Worm (Caenorhabditis elegans) whole organism, L4 larva: ENCODE measurements around the gene F28C6.9.

ENCODE experiments used
- F10B5.3 ChIP-seq: sonication (generic microtip); optimal IDR thresholded peaks from 2 replicates; lab custom pipeline; 2016; ENCODE audit warnings: mild to moderate bottlenecking, missing genetic modification characterization, missing compliant biosample characterization
- F26F4.8 ChIP-seq: fragments of 200-800 bp; sonication (Bioruptor generic); conservative IDR thresholded peaks from 2 replicates; pipeline ENCODE4 v1.3.6; 2022; ENCODE audit warnings: missing genetic modification characterization, missing compliant biosample characterization
- F44E2.7 ChIP-seq: fragments of 200-800 bp; sonication (Bioruptor generic); IDR thresholded peaks from 2 replicates; pipeline ENCODE4 v2.1.2; 2022; ENCODE audit warnings: missing genetic modification characterization, missing compliant biosample characterization
- F49E8.2 ChIP-seq: sonication (generic microtip); optimal IDR thresholded peaks from 2 replicates; lab custom pipeline; 2016; ENCODE audit warnings: missing compliant biosample characterization, mild to moderate bottlenecking, missing genetic modification characterization, borderline replicate concordance
- T26A8.4 ChIP-seq: fragments of 200-800 bp; sonication (Bioruptor generic); IDR thresholded peaks from 2 replicates; pipeline ENCODE4 v1.3.6; 2022; ENCODE audit warnings: missing genetic modification characterization, missing compliant biosample characterization
- Y48G9A.11 ChIP-seq: fragments of 200-800 bp; sonication (Bioruptor generic); IDR thresholded peaks from 2 replicates; pipeline ENCODE4 v1.3.6; 2022; ENCODE audit warnings: missing genetic modification reagents, missing genetic modification characterization, missing compliant biosample characterization
- Y5F2A.4 ChIP-seq: fragments of 200-800 bp; sonication (Bioruptor generic); optimal IDR thresholded peaks from 2 replicates; lab custom pipeline; 2018; ENCODE audit warnings: mild to moderate bottlenecking, missing genetic modification characterization, missing compliant biosample characterization
- Y75B8A.6 ChIP-seq: fragments of 200-800 bp; sonication (Bioruptor generic); IDR thresholded peaks from 2 replicates; pipeline ENCODE4 v1.3.6; 2022; ENCODE audit warnings: missing genetic modification reagents, missing genetic modification characterization, missing compliant biosample characterization
- ZK546.5 ChIP-seq, 2 experiments: sonication (generic microtip); optimal IDR thresholded peaks; 2 replicates each; lab custom pipeline; 2017; ENCODE audit warnings: missing biosample characterization in 2 of 2, missing genetic modification characterization in 2 of 2
- aly-2 ChIP-seq: sonication (generic microtip); optimal IDR thresholded peaks from 2 replicates; lab custom pipeline; 2018; ENCODE audit warnings: missing biosample characterization, missing genetic modification characterization
- attf-4 ChIP-seq: sonication (generic microtip); optimal IDR thresholded peaks from 3 replicates; lab custom pipeline; 2017; ENCODE audit warnings: missing biosample characterization, missing genetic modification characterization
- ceh-20 ChIP-seq: fragments of 200-800 bp; sonication (Bioruptor generic); IDR thresholded peaks from 2 replicates; pipeline ENCODE4 v1.3.6; 2022; ENCODE audit warnings: missing genetic modification reagents, missing genetic modification characterization, missing compliant biosample characterization
- ceh-44 ChIP-seq: fragments of 200-800 bp; sonication (Bioruptor generic); IDR thresholded peaks from 2 replicates; pipeline ENCODE4 v1.3.6; 2022; ENCODE audit warnings: missing genetic modification reagents, missing genetic modification characterization, missing compliant biosample characterization
- ceh-82 ChIP-seq: sonication (generic microtip); optimal IDR thresholded peaks from 2 replicates; lab custom pipeline; 2017; ENCODE audit warnings: missing biosample characterization, missing genetic modification characterization
- ces-1 ChIP-seq: fragments of 150-350 bp; sonication (generic microtip); optimal IDR thresholded peaks from 4 replicates; lab custom pipeline; 2014; ENCODE audit warnings: missing biosample characterization, missing genetic modification reagents, missing genetic modification characterization
- daf-12 ChIP-seq: fragments of 150-350 bp; optimal IDR thresholded peaks from 2 replicates; lab custom pipeline; 2014; ENCODE audit warnings: missing biosample characterization, missing genetic modification reagents, missing genetic modification characterization
- daf-16 ChIP-seq, 3 experiments: sonication (generic microtip); optimal IDR thresholded peaks; 2 replicates each; lab custom pipeline; 2016 to 2017; ENCODE audit warnings: missing genetic modification characterization in 3 of 3, missing genetic modification reagents in 3 of 3, mild to moderate bottlenecking in 2 of 3, missing compliant biosample characterization in 2 of 3, missing biosample characterization in 1 of 3, moderate library complexity in 1 of 3
- daf-19 ChIP-seq: fragments of 200-800 bp; sonication (Bioruptor generic); conservative IDR thresholded peaks from 2 replicates; pipeline ENCODE4 v1.3.6; 2022; ENCODE audit warnings: missing genetic modification characterization, missing compliant biosample characterization
- dpl-1 ChIP-seq: fragments of 150-350 bp; optimal IDR thresholded peaks from 2 replicates; lab custom pipeline; 2014; ENCODE audit warnings: missing biosample characterization, missing genetic modification reagents, missing genetic modification characterization
- egl-43 ChIP-seq: fragments of 200-800 bp; sonication (Bioruptor generic); IDR thresholded peaks from 2 replicates; pipeline ENCODE4 v1.3.6; 2022; ENCODE audit warnings: missing genetic modification reagents, missing genetic modification characterization, missing compliant biosample characterization
- fkh-10 ChIP-seq: fragments of 150-350 bp; optimal IDR thresholded peaks from 2 replicates; lab custom pipeline; 2014; ENCODE audit warnings: missing biosample characterization, missing genetic modification reagents, missing genetic modification characterization
- gei-8 ChIP-seq: fragments of 200-800 bp; sonication (Bioruptor generic); optimal IDR thresholded peaks from 2 replicates; lab custom pipeline; 2018; ENCODE audit warnings: mild to moderate bottlenecking, missing genetic modification characterization, missing compliant biosample characterization
- hmg-1.1 ChIP-seq: fragments of 200-800 bp; sonication (Bioruptor generic); IDR thresholded peaks from 2 replicates; pipeline ENCODE4 v1.3.6; 2022; ENCODE audit warnings: missing genetic modification reagents, missing genetic modification characterization, missing compliant biosample characterization
- jun-1 ChIP-seq: fragments of 150-350 bp; optimal IDR thresholded peaks from 2 replicates; lab custom pipeline; 2014; ENCODE audit warnings: missing biosample characterization, missing genetic modification reagents, missing genetic modification characterization
- lim-7 ChIP-seq: fragments of 200-800 bp; sonication (Bioruptor generic); IDR thresholded peaks from 2 replicates; pipeline ENCODE4 v1.3.6; 2022; ENCODE audit warnings: missing genetic modification characterization, missing compliant biosample characterization
- lin-13 ChIP-seq: fragments of 150-350 bp; optimal IDR thresholded peaks from 2 replicates; lab custom pipeline; 2014; ENCODE audit warnings: missing biosample characterization, missing genetic modification reagents, missing genetic modification characterization
- lin-29 ChIP-seq: fragments of 200-800 bp; sonication (Bioruptor generic); IDR thresholded peaks from 2 replicates; pipeline ENCODE4 v1.3.6; 2022; ENCODE audit warnings: missing genetic modification reagents, missing genetic modification characterization, missing compliant biosample characterization
- lir-3 ChIP-seq: sonication (generic microtip); optimal IDR thresholded peaks from 2 replicates; lab custom pipeline; 2016; ENCODE audit warnings: mild to moderate bottlenecking, missing genetic modification characterization, missing compliant biosample characterization
- lsy-2 ChIP-seq, 2 experiments: fragments of 150-350 bp in 1 of 2; sonication (generic microtip) in 1 of 2; optimal IDR thresholded peaks; 2 replicates each; lab custom pipeline; 2014 to 2017; ENCODE audit warnings: missing biosample characterization in 2 of 2, missing genetic modification characterization in 2 of 2
- mdl-1 ChIP-seq, 2 experiments: fragments of 150-350 bp in 1 of 2; sonication (generic microtip) in 1 of 2; optimal IDR thresholded peaks; 2 replicates each; lab custom pipeline; 2014 to 2017; ENCODE audit warnings: missing biosample characterization in 2 of 2, missing genetic modification characterization in 2 of 2
- mdt-29 ChIP-seq: fragments of 200-800 bp; sonication (Bioruptor generic); IDR thresholded peaks from 2 replicates; pipeline ENCODE4 v1.3.6; 2022; ENCODE audit warnings: missing genetic modification reagents, missing genetic modification characterization, missing compliant biosample characterization
- mep-1 ChIP-seq: fragments of 150-350 bp; sonication (generic microtip); optimal IDR thresholded peaks from 3 replicates; lab custom pipeline; 2014; ENCODE audit warnings: missing biosample characterization, missing genetic modification characterization
- mxl-2 ChIP-seq: fragments of 200-800 bp; sonication (Bioruptor generic); conservative IDR thresholded peaks from 2 replicates; pipeline ENCODE4 v1.3.6; 2022; ENCODE audit warnings: missing genetic modification reagents, missing genetic modification characterization, missing compliant biosample characterization
- mxl-3 ChIP-seq: fragments of 200-800 bp; sonication (Bioruptor generic); optimal IDR thresholded peaks from 2 replicates; lab custom pipeline; 2018; ENCODE audit warnings: mild to moderate bottlenecking, missing genetic modification characterization, missing compliant biosample characterization
- nhr-11 ChIP-seq: fragments of 150-350 bp; optimal IDR thresholded peaks from 2 replicates; lab custom pipeline; 2014; ENCODE audit warnings: missing biosample characterization, missing genetic modification characterization
- nhr-237 ChIP-seq: sonication (generic microtip); optimal IDR thresholded peaks from 2 replicates; lab custom pipeline; 2017; ENCODE audit warnings: missing biosample characterization, missing genetic modification characterization
- nhr-25 ChIP-seq: sonication (generic microtip); optimal IDR thresholded peaks from 2 replicates; lab custom pipeline; 2017; ENCODE audit warnings: missing genetic modification characterization, mild to moderate bottlenecking, missing compliant biosample characterization, antibody characterized with exemption, moderate library complexity, borderline replicate concordance; ENCODE audit not compliant: insufficient read depth
- nhr-42 ChIP-seq: fragments of 200-800 bp; sonication (Bioruptor generic); IDR thresholded peaks from 2 replicates; pipeline ENCODE4 v1.3.6; 2022; ENCODE audit warnings: missing genetic modification characterization, missing compliant biosample characterization
- nhr-48 ChIP-seq: sonication (generic microtip); optimal IDR thresholded peaks from 2 replicates; lab custom pipeline; 2016; ENCODE audit warnings: mild to moderate bottlenecking, missing genetic modification characterization, missing compliant biosample characterization
- nhr-76 ChIP-seq: fragments of 150-350 bp; optimal IDR thresholded peaks from 2 replicates; lab custom pipeline; 2014; ENCODE audit warnings: missing biosample characterization, missing genetic modification characterization
- php-3 ChIP-seq: fragments of 200-800 bp; sonication (Bioruptor generic); IDR thresholded peaks from 2 replicates; pipeline ENCODE4 v1.3.6; 2022; ENCODE audit warnings: missing genetic modification reagents, missing genetic modification characterization, missing compliant biosample characterization
- pqm-1 ChIP-seq: sonication (generic microtip); optimal IDR thresholded peaks from 2 replicates; lab custom pipeline; 2017; ENCODE audit warnings: missing biosample characterization, missing genetic modification characterization
- saeg-2 ChIP-seq: fragments of 200-800 bp; sonication (Bioruptor generic); IDR thresholded peaks from 2 replicates; pipeline ENCODE4 v1.3.6; 2022; ENCODE audit warnings: missing genetic modification reagents, missing genetic modification characterization, missing compliant biosample characterization
- snpc-1.2 ChIP-seq: fragments of 200-800 bp; sonication (Bioruptor generic); IDR thresholded peaks from 2 replicates; pipeline ENCODE4 v1.3.6; 2022; ENCODE audit warnings: missing genetic modification reagents, missing genetic modification characterization, missing compliant biosample characterization
- spr-3 ChIP-seq: fragments of 200-800 bp; sonication (Bioruptor generic); optimal IDR thresholded peaks from 2 replicates; lab custom pipeline; 2018; ENCODE audit warnings: mild to moderate bottlenecking, missing genetic modification characterization, missing compliant biosample characterization
- zag-1 ChIP-seq: fragments of 150-350 bp; optimal IDR thresholded peaks from 2 replicates; lab custom pipeline; 2014; ENCODE audit warnings: missing biosample characterization, missing genetic modification characterization
- zfp-3 ChIP-seq: fragments of 200-800 bp; sonication (Bioruptor generic); conservative IDR thresholded peaks from 2 replicates; pipeline ENCODE4 v1.3.6; 2022; ENCODE audit warnings: missing genetic modification reagents, missing genetic modification characterization, missing compliant biosample characterization
- ztf-7 ChIP-seq: fragments of 150-350 bp; optimal IDR thresholded peaks from 2 replicates; lab custom pipeline; 2014; ENCODE audit warnings: missing biosample characterization, missing genetic modification characterization

F28C6.9 gene

ce11 chrII:8562002-8562401, 48.0 kb downstream of the F28C6.9 start, which contains the start of gene F54C9.14:
Gene F54C9.14, plus strand, starts transcription at chrII:8562302.
- TF ChIP-seq ZK546.5 (tag; optimal IDR thresholded peaks at IDR 0.05; lab: Kevin White, UChicago) (no peak), hmg-1.1 (GFP tag; lab: Robert Waterston, UW) (no peak), ztf-7 (no peak), lir-3 (no peak), nhr-11 (tag; lab: Kevin White, UChicago) (no peak), mep-1 (tag; lab: Kevin White, UChicago) (no peak), nhr-42 (no peak), dpl-1 (GFP tag; lab: Kevin White, UChicago) (no peak), ces-1 (GFP tag; lab: Kevin White, UChicago) (no peak), T26A8.4 (GFP tag; lab: Robert Waterston, UW) (no peak), zfp-3 (GFP tag; lab: Robert Waterston, UW) (no peak), lim-7 (GFP tag; lab: Robert Waterston, UW) (no peak), Y48G9A.11 (GFP tag; lab: Robert Waterston, UW) (no peak), fkh-10 (GFP tag; lab: Kevin White, UChicago) (no peak), jun-1 (tag; lab: Kevin White, UChicago) (no peak), mdt-29 (GFP tag; lab: Robert Waterston, UW) (no peak)

ce11 chrII:8561227-8561626, 48.8 kb downstream of the F28C6.9 start, which contains the start of gene iff-2:
Gene iff-2, minus strand, starts transcription at chrII:8561367.
- TF ChIP-seq ceh-82 (tag; lab: Kevin White, UChicago) (peak; percentile 12), Y5F2A.4 (GFP tag; lab: Kevin White, UChicago) (peak; percentile 78), zfp-3 (GFP tag; lab: Robert Waterston, UW) (peak; percentile 97), mxl-3 (GFP tag; lab: Kevin White, UChicago) (peak; percentile 100), mxl-2 (peak; percentile 92), snpc-1.2 (GFP tag; lab: Robert Waterston, UW) (no peak), lin-29 (GFP tag; lab: Robert Waterston, UW) (peak; percentile 88), Y75B8A.6 (peak; percentile 96), lir-3 (peak; percentile 76), lsy-2 (tag; optimal IDR thresholded peaks at IDR 0.05; lab: Kevin White, UChicago) (peak; percentile 97 to 98), nhr-76 (tag; lab: Kevin White, UChicago) (peak; percentile 81), nhr-237 (tag; lab: Kevin White, UChicago) (peak; percentile 83), daf-12 (no peak), spr-3 (GFP tag; lab: Kevin White, UChicago) (peak; percentile 93), php-3 (peak; percentile 95), aly-2 (tag; lab: Kevin White, UChicago) (peak; percentile 19), gei-8 (GFP tag; lab: Kevin White, UChicago) (peak; percentile 58), lim-7 (GFP tag; lab: Robert Waterston, UW) (peak; percentile 70; the same call in 1 of the 2 replicates), pqm-1 (peak; percentile 92), daf-16 (GFP tag; optimal IDR thresholded peaks at IDR 0.05; lab: Kevin White, UChicago) (peak; percentile 89 to 91), daf-16 (tag; optimal IDR thresholded peaks at IDR 0.05; lab: Kevin White, UChicago) (peak; percentile 92), T26A8.4 (GFP tag; lab: Robert Waterston, UW) (peak; percentile 97), F44E2.7 (GFP tag; lab: Robert Waterston, UW) (no peak), ceh-44 (GFP tag; lab: Robert Waterston, UW) (0 out of 2 replicates have a peak, but pooled peaks have one; percentile 56), mdt-29 (GFP tag; lab: Robert Waterston, UW) (no peak; the same call in none of the 2 replicates), F10B5.3 (tag; lab: Kevin White, UChicago) (peak; percentile 75), nhr-48 (tag; lab: Kevin White, UChicago) (peak; percentile 95), zag-1 (peak; percentile 81), daf-19 (peak; percentile 71), F49E8.2 (no peak), attf-4 (tag; lab: Kevin White, UChicago) (no peak), mdl-1 (tag; optimal IDR thresholded peaks at IDR 0.05; lab: Kevin White, UChicago) (peak; percentile 93 to 99), ztf-7 (peak; percentile 87), saeg-2 (GFP tag; lab: Robert Waterston, UW) (peak; percentile 92), lin-13 (peak; percentile 99), egl-43 (GFP tag; lab: Robert Waterston, UW) (no peak; the same call in 1 of the 2 replicates), F26F4.8 (GFP tag; lab: Robert Waterston, UW) (no peak), nhr-25 (tag; lab: Kevin White, UChicago) (peak; percentile 97), ceh-20 (GFP tag; lab: Robert Waterston, UW) (peak; percentile 98)
